Worm (Caenorhabditis elegans) whole organism, L3 larva: ENCODE measurements around the gene F55B11.5.

ENCODE experiments used
- R02D3.7 ChIP-seq: fragments of 150-350 bp; optimal IDR thresholded peaks from 2 replicates; lab custom pipeline; 2014; ENCODE audit warnings: missing biosample characterization, missing genetic modification characterization
- ZK546.5 ChIP-seq: sonication (generic microtip); optimal IDR thresholded peaks from 2 replicates; lab custom pipeline; 2017; ENCODE audit warnings: missing biosample characterization, missing genetic modification characterization
- aly-2 ChIP-seq: fragments of 150-350 bp; optimal IDR thresholded peaks from 2 replicates; lab custom pipeline; 2014; ENCODE audit warnings: missing biosample characterization, missing genetic modification characterization
- ceh-16 ChIP-seq: sonication (generic microtip); optimal IDR thresholded peaks from 2 replicates; lab custom pipeline; 2017; ENCODE audit warnings: missing biosample characterization, missing genetic modification characterization
- ceh-28 ChIP-seq: fragments of 150-350 bp; optimal IDR thresholded peaks from 2 replicates; lab custom pipeline; 2014; ENCODE audit warnings: missing biosample characterization, missing genetic modification reagents, missing genetic modification characterization
- ceh-82 ChIP-seq: fragments of 150-350 bp; optimal IDR thresholded peaks from 2 replicates; lab custom pipeline; 2014; ENCODE audit warnings: missing biosample characterization, missing genetic modification characterization
- ceh-9 ChIP-seq: sonication (generic microtip); optimal IDR thresholded peaks from 2 replicates; lab custom pipeline; 2018; ENCODE audit warnings: missing biosample characterization, missing genetic modification characterization
- daf-12 ChIP-seq: fragments of 150-350 bp; optimal IDR thresholded peaks from 2 replicates; lab custom pipeline; 2014; ENCODE audit warnings: missing biosample characterization, missing genetic modification reagents, missing genetic modification characterization
- egl-27 ChIP-seq: sonication (generic microtip); optimal IDR thresholded peaks from 4 replicates; lab custom pipeline; 2017; ENCODE audit warnings: missing biosample characterization, missing genetic modification reagents, missing genetic modification characterization
- egl-5 ChIP-seq: fragments of 150-350 bp; optimal IDR thresholded peaks from 2 replicates; lab custom pipeline; 2017; ENCODE audit warnings: missing biosample characterization, missing genetic modification reagents, missing genetic modification characterization, inconsistent platforms
- elt-1 ChIP-seq: fragments of 150-350 bp; optimal IDR thresholded peaks from 2 replicates; lab custom pipeline; 2014; ENCODE audit warnings: missing biosample characterization, missing genetic modification characterization
- elt-3 ChIP-seq, 3 experiments: fragments of 150-350 bp in 1 of 3; sonication (generic microtip) in 2 of 3; optimal IDR thresholded peaks; 2 replicates in 2 of 3; 4 replicates in 1 of 3; lab custom pipeline; 2014 to 2017; ENCODE audit warnings: missing biosample characterization in 3 of 3, missing genetic modification characterization in 3 of 3
- fkh-2 ChIP-seq: fragments of 150-350 bp; optimal IDR thresholded peaks from 2 replicates; lab custom pipeline; 2014; ENCODE audit warnings: missing biosample characterization, missing genetic modification reagents, missing genetic modification characterization
- hmg-11 ChIP-seq: sonication (generic microtip); optimal IDR thresholded peaks from 2 replicates; lab custom pipeline; 2016; ENCODE audit warnings: missing genetic modification characterization, missing compliant biosample characterization
- jun-1 ChIP-seq: fragments of 150-350 bp; optimal IDR thresholded peaks from 2 replicates; lab custom pipeline; 2014; ENCODE audit warnings: missing biosample characterization, missing genetic modification reagents, missing genetic modification characterization
- lin-39 ChIP-seq: fragments of 150-350 bp; optimal IDR thresholded peaks from 2 replicates; lab custom pipeline; 2018; ENCODE audit warnings: missing biosample characterization, missing genetic modification reagents, missing genetic modification characterization
- mdl-1 ChIP-seq: fragments of 150-350 bp; optimal IDR thresholded peaks from 2 replicates; lab custom pipeline; 2014; ENCODE audit warnings: missing biosample characterization, missing genetic modification characterization
- mml-1 ChIP-seq: fragments of 150-350 bp; sonication (generic microtip); optimal IDR thresholded peaks from 3 replicates; lab custom pipeline; 2014; ENCODE audit warnings: missing biosample characterization, missing genetic modification characterization
- nfya-1 ChIP-seq: sonication (generic microtip); optimal IDR thresholded peaks from 2 replicates; lab custom pipeline; 2017; ENCODE audit warnings: missing genetic modification characterization, mild to moderate bottlenecking, missing compliant biosample characterization, antibody characterized with exemption, moderate library complexity; ENCODE audit not compliant: insufficient read depth
- nhr-11 ChIP-seq: fragments of 150-350 bp; optimal IDR thresholded peaks from 2 replicates; lab custom pipeline; 2014; ENCODE audit warnings: missing biosample characterization, missing genetic modification characterization
- nhr-23 ChIP-seq: fragments of 150-350 bp; optimal IDR thresholded peaks from 2 replicates; lab custom pipeline; 2014; ENCODE audit warnings: missing biosample characterization, missing genetic modification reagents, missing genetic modification characterization
- nhr-25 ChIP-seq: sonication (generic microtip); optimal IDR thresholded peaks from 2 replicates; lab custom pipeline; 2017; ENCODE audit warnings: missing biosample characterization, missing genetic modification characterization
- nhr-43 ChIP-seq: sonication (generic microtip); optimal IDR thresholded peaks from 2 replicates; lab custom pipeline; 2016; ENCODE audit warnings: mild to moderate bottlenecking, missing genetic modification characterization, missing compliant biosample characterization; ENCODE audit not compliant: poor library complexity, severe bottlenecking
- nhr-76 ChIP-seq: fragments of 150-350 bp; sonication (generic microtip); optimal IDR thresholded peaks from 5 replicates; lab custom pipeline; 2014; ENCODE audit warnings: missing biosample characterization, missing genetic modification characterization
- nhr-77 ChIP-seq: fragments of 150-350 bp; optimal IDR thresholded peaks from 2 replicates; lab custom pipeline; 2014; ENCODE audit warnings: missing biosample characterization, missing genetic modification characterization
- pha-4 ChIP-seq: fragments of 150-350 bp; optimal IDR thresholded peaks from 2 replicates; lab custom pipeline; 2014; ENCODE audit warnings: missing biosample characterization, missing genetic modification reagents, missing genetic modification characterization
- skn-1 ChIP-seq: fragments of 150-350 bp; optimal IDR thresholded peaks from 2 replicates; lab custom pipeline; 2014; ENCODE audit warnings: missing biosample characterization, missing genetic modification characterization
- snpc-4 ChIP-seq: fragments of 150-350 bp; optimal IDR thresholded peaks from 2 replicates; lab custom pipeline; 2014; ENCODE audit warnings: missing biosample characterization, missing genetic modification characterization
- tbx-2 ChIP-seq: sonication (generic microtip); optimal IDR thresholded peaks from 2 replicates; lab custom pipeline; 2016; ENCODE audit warnings: mild to moderate bottlenecking, missing genetic modification characterization, missing compliant biosample characterization
- unc-39 ChIP-seq: sonication (generic microtip); optimal IDR thresholded peaks from 4 replicates; lab custom pipeline; 2017; ENCODE audit warnings: missing biosample characterization, missing genetic modification characterization
- zag-1 ChIP-seq: fragments of 150-350 bp; optimal IDR thresholded peaks from 2 replicates; lab custom pipeline; 2014; ENCODE audit warnings: missing biosample characterization, missing genetic modification characterization
- ztf-4 ChIP-seq: fragments of 150-350 bp; optimal IDR thresholded peaks from 2 replicates; lab custom pipeline; 2014; ENCODE audit warnings: missing biosample characterization, missing genetic modification characterization

F55B11.5 gene

DNA sequence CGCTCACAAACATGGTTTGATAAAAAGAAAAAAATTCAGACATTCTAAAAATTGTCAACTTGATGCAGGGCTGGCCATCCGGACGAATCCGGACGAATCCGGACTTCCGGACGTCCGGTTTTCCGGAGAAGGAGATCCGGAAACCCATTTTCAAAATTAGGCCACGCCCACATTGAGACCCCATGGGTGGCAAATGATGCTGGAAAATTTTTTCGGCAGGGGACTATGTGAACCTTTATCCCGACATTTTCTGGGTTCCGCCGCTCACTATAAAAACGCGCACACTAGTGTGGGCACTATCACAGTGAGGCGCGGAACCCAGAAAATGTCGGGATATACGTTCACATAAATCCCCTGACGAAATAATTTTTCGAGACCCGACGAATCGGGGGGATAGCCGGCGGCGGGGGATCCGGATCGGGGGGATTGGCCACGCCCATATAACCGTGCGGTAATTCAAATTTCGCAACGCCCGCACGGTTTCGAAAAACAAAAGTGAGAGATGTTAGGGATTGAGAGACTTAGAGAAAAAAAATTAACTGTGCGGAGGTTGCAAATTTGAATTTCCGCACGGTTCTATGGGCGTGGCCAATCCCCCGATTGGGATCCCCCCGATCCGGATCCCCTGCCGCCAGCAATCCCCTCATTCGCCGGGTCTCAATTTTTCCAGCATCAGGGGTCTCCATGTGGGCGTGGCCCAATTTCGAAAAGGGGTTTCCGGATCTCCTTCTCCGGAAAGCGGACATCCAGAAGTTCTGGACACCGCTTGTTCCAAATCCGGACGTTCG is 39.5 kb upstream of the F55B11.5 start:
- TF ChIP-seq daf-12 (tag; lab: Kevin White, UChicago) = no peak
- TF ChIP-seq skn-1 = no peak
- TF ChIP-seq, all 47 proteins: peak for 0

DNA sequence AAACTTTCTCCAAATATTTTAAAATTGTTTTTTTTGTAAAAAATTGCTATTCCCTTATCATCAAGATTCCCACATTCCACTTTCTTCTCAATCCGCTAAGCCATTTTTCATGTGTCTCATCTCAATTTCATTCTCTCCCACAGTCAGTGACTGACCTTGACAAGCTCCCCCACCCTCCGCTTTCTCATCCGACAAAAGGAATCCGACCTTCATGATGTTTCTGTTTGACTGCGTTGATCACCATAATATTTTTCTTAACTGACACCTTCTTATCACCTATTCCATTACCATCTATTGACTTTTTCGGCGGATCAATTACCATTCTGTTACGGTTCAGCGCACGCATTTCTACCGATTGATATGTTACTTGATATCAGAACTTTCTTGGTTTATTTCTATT is 38.4 kb upstream of the F55B11.5 start:
- TF ChIP-seq elt-3 (tag; optimal IDR thresholded peaks at IDR 0.05; lab: Kevin White, UChicago) = peak in 1 of 3 experiments; percentile 27
- TF ChIP-seq tbx-2 (tag; lab: Kevin White, UChicago) = no peak
- TF ChIP-seq nhr-23 = peak; percentile 46
- TF ChIP-seq nhr-25 (tag; lab: Kevin White, UChicago) = peak; percentile 85
- TF ChIP-seq, all 47 proteins: peak for 3

DNA sequence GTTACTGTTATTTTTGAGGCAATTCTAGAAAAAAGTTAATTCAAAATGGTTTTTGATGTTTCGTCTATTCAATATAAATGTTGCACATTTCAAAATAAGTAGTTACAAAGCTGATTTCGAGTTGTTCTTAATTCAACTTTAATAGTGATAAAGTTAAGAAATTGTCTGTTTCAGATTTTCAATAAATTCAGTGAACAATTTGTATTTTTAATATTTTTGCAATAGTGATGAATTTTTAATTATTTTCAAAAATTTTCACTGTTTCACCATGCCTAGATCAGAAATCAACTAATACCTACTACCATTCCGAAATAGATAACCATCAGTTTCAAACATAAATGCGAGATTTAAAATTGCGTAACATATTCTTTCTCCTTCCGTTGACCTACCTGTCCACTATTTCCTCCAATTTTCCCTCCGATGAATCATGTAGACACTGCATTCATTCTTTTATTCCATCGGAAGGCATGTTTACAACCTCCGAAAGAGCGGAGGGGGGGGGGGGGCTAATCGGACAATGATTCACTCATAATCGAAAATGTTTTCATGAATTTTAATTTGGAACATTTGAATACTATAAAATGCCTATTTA is 37.4 kb upstream of the F55B11.5 start:
- TF ChIP-seq elt-1 (tag; lab: Kevin White, UChicago) (peak; percentile 5), nhr-23 (peak; percentile 58), ceh-82 (tag; lab: Kevin White, UChicago) (no peak), nhr-25 (tag; lab: Kevin White, UChicago) (peak; percentile 37), hmg-11 (tag; lab: Kevin White, UChicago) (no peak)

DNA sequence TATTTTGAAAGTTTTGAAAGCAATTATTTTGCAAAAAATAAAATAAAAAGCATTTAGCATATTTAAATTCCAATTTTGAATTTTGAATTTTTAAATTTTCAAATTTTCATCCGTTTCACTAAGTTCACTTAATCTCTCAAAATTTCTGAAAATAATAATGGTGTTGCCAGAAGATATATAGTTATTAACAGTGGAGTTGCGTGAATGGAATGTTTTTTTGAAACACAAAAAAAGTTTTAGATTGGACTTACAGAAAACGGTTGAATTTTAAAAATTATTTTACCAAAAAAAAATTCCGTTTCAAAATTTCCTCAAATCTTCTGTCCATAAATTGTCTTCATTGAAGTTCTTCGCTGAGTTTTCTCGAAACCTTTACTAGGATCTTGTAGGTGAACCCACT is 36.2 kb upstream of the F55B11.5 start:
- TF ChIP-seq snpc-4 (tag; lab: Kevin White, UChicago) (no peak), unc-39 (tag; lab: Kevin White, UChicago) (no peak), R02D3.7 (no peak), ceh-16 (tag; lab: Kevin White, UChicago) (no peak), egl-27 (tag; lab: Kevin White, UChicago) (no peak), nhr-11 (tag; lab: Kevin White, UChicago) (no peak), nfya-1 (tag; lab: Kevin White, UChicago) (no peak), mdl-1 (no peak), ceh-28 (no peak)

DNA sequence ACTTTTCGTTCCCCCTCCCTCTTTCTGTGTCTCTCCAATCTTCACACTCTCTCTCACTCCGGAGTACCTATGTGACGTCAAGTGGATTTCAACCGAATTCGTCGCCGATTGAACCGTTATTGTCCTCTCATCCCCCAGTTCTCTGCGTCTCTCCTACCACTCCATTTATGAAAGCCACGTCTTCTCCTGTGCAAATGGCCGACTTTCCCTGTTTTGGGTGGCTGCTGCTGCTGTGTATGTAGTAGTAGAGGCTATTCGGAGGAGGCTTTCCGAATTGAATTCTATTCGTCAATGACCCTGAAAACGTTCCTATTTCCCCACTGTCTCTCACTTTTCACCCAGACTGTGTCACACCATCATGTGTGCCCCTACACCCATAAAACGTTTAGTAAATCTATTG is 35.7 kb upstream of the F55B11.5 start:
- TF ChIP-seq nhr-11 (tag; lab: Kevin White, UChicago) = no peak
- no peak for TF ChIP-seq tbx-2 (tag; lab: Kevin White, UChicago)
- no peak for TF ChIP-seq lin-39 (tag; lab: Kevin White, UChicago)
- no peak for TF ChIP-seq elt-1 (tag; lab: Kevin White, UChicago)
- no peak for TF ChIP-seq nhr-77 (tag; lab: Kevin White, UChicago)
- no peak for TF ChIP-seq fkh-2 (tag; lab: Kevin White, UChicago)
- TF ChIP-seq skn-1 = no peak
- no peak for TF ChIP-seq ztf-4 (tag; lab: Kevin White, UChicago)
- no peak for TF ChIP-seq hmg-11 (tag; lab: Kevin White, UChicago)
- TF ChIP-seq elt-3 (tag; optimal IDR thresholded peaks at IDR 0.05; lab: Kevin White, UChicago) = no peak
- TF ChIP-seq pha-4 = no peak
- TF ChIP-seq nhr-76 (tag; lab: Kevin White, UChicago) = no peak
- TF ChIP-seq ceh-9 = no peak
- TF ChIP-seq nhr-23 = peak; percentile 70
- TF ChIP-seq ZK546.5 (tag; lab: Kevin White, UChicago) = no peak
- TF ChIP-seq egl-5 (tag; lab: Kevin White, UChicago) = no peak
- TF ChIP-seq mml-1 (tag; lab: Kevin White, UChicago) = no peak
- TF ChIP-seq jun-1 (tag; lab: Kevin White, UChicago) = no peak
- TF ChIP-seq zag-1 = no peak
- peak; percentile 86 for TF ChIP-seq nhr-25 (tag; lab: Kevin White, UChicago)
- no peak for TF ChIP-seq aly-2 (tag; lab: Kevin White, UChicago)
- TF ChIP-seq snpc-4 (tag; lab: Kevin White, UChicago) = no peak
- TF ChIP-seq ceh-28 = peak; percentile 12
- TF ChIP-seq nhr-43 (tag; lab: Kevin White, UChicago) = no peak
- TF ChIP-seq, all 47 proteins: peak for 3
